Fruit fly (Drosophila melanogaster): ENCODE data around the gene Spn28F.

dm6 chr2L:8255406-8255805, 13.8 kb upstream of the Spn28F start:
- TF ChIP-seq psq (GFP tag; optimal IDR thresholded peaks at IDR 0.05) (no peak), Dfd (GFP tag; optimal IDR thresholded peaks at IDR 0.05) (no peak), CG1832 (GFP tag; optimal IDR thresholded peaks at IDR 0.05) (no peak), CG12391 (tag; optimal IDR thresholded peaks at IDR 0.05) (peak; percentile 33), CG34224 (GFP tag; IDR thresholded peaks at IDR 0.05; ENCODE audit: partially characterized antibody) (no peak)
